Fruit fly (Drosophila melanogaster) whole organism, embryonic: ENCODE results near the gene kirre.
A peak's percentile ranks its signal among the peaks of the same experiment; 100 is the strongest.

Experiments used
- CG11723 ChIP-seq: fragments of 200-800 bp; sonication (Bioruptor generic); optimal IDR thresholded peaks from 2 replicates; lab custom pipeline; 2017; ENCODE audit warnings: missing biosample characterization, mild to moderate bottlenecking, missing genetic modification characterization
- CG12391 ChIP-seq: fragments of 200-800 bp; sonication (Bioruptor generic); optimal IDR thresholded peaks from 3 replicates; lab custom pipeline; 2018; ENCODE audit warnings: missing biosample characterization, mild to moderate bottlenecking, missing genetic modification characterization, moderate library complexity
- CG14050 ChIP-seq: fragments of 200-800 bp; sonication (Bioruptor generic); IDR thresholded peaks from 3 replicates; pipeline ENCODE4 v1.3.6; 2022; ENCODE audit warnings: missing biosample characterization, missing genetic modification characterization
- CG17385 ChIP-seq: fragments of 200-800 bp; sonication (Bioruptor generic); optimal IDR thresholded peaks from 3 replicates; lab custom pipeline; 2018; ENCODE audit warnings: missing biosample characterization, mild to moderate bottlenecking, missing genetic modification characterization
- CG2678 ChIP-seq: fragments of 200-800 bp; sonication (Bioruptor generic); optimal IDR thresholded peaks from 3 replicates; lab custom pipeline; 2019; ENCODE audit warnings: missing biosample characterization, mild to moderate bottlenecking, missing genetic modification characterization, moderate library complexity
- CG32532 ChIP-seq: fragments of 200-800 bp; sonication (Bioruptor generic); IDR thresholded peaks from 2 replicates; pipeline ENCODE4 v1.3.6; 2022; ENCODE audit warnings: missing biosample characterization, missing genetic modification characterization
- CG32767 ChIP-seq: fragments of 200-800 bp; sonication (Bioruptor generic); IDR thresholded peaks from 2 replicates; pipeline ENCODE4 v1.3.6; 2022; ENCODE audit warnings: missing biosample characterization, missing genetic modification characterization
- CG34422 ChIP-seq: fragments of 200-800 bp; sonication (Bioruptor generic); IDR thresholded peaks from 3 replicates; pipeline ENCODE4 v1.3.6; 2022; ENCODE audit warnings: missing biosample characterization, missing genetic modification characterization
- CG4730 ChIP-seq: fragments of 200-800 bp; sonication (Bioruptor generic); IDR thresholded peaks from 2 replicates; pipeline ENCODE4 v1.3.6; 2022; ENCODE audit warnings: missing biosample characterization, missing genetic modification characterization
- CG5245 ChIP-seq: fragments of 200-800 bp; sonication (Bioruptor generic); optimal IDR thresholded peaks from 3 replicates; lab custom pipeline; 2016; ENCODE audit warnings: missing biosample characterization, missing genetic modification characterization
- CG6254 ChIP-seq: fragments of 200-800 bp; sonication (Bioruptor generic); optimal IDR thresholded peaks from 3 replicates; lab custom pipeline; 2017; ENCODE audit warnings: mild to moderate bottlenecking, missing biosample characterization, missing genetic modification reagents, missing genetic modification characterization
- CG7357 ChIP-seq: fragments of 200-800 bp; sonication (Bioruptor generic); IDR thresholded peaks from 3 replicates; pipeline ENCODE4 v1.3.6; 2022; ENCODE audit warnings: missing biosample characterization, missing genetic modification characterization
- CG8290 ChIP-seq, 3 experiments: fragments of 200-800 bp; sonication (Bioruptor generic); optimal IDR thresholded peaks; 2 replicates each; lab custom pipeline; 2016 to 2019; ENCODE audit warnings: missing biosample characterization in 3 of 3, missing genetic modification characterization in 3 of 3, mild to moderate bottlenecking in 2 of 3, moderate library complexity in 1 of 3
- CG8388 ChIP-seq: fragments of 200-800 bp; sonication (Bioruptor generic); optimal IDR thresholded peaks from 2 replicates; lab custom pipeline; 2019; ENCODE audit warnings: missing biosample characterization, mild to moderate bottlenecking, missing genetic modification characterization, moderate library complexity
- CG8765 ChIP-seq: fragments of 200-800 bp; sonication (Bioruptor generic); IDR thresholded peaks from 2 replicates; pipeline ENCODE4 v1.3.6; 2022; ENCODE audit warnings: missing biosample characterization, missing genetic modification characterization
- Dad ChIP-seq: fragments of 200-800 bp; sonication (Bioruptor generic); optimal IDR thresholded peaks from 3 replicates; lab custom pipeline; 2016; ENCODE audit warnings: missing biosample characterization, missing genetic modification characterization
- Dip2 ChIP-seq: fragments of 200-800 bp; sonication (Bioruptor generic); IDR thresholded peaks from 2 replicates; pipeline ENCODE4 v1.3.6; 2022; ENCODE audit warnings: missing biosample characterization, missing genetic modification characterization
- Dip3 ChIP-seq: fragments of 200-800 bp; sonication (Bioruptor generic); optimal IDR thresholded peaks from 3 replicates; lab custom pipeline; 2016; ENCODE audit warnings: missing biosample characterization, missing genetic modification characterization
- Dref ChIP-seq: fragments of 200-800 bp; sonication (Bioruptor generic); IDR thresholded peaks from 2 replicates; pipeline ENCODE4 v1.3.6; 2022; ENCODE audit warnings: missing biosample characterization, missing genetic modification characterization
- E2f2 ChIP-seq: fragments of 200-800 bp; sonication (Bioruptor generic); IDR thresholded peaks from 2 replicates; pipeline ENCODE4 v1.3.6; 2022; ENCODE audit warnings: missing biosample characterization, missing genetic modification characterization
- Ets97D ChIP-seq: fragments of 200-800 bp; sonication (Bioruptor generic); optimal IDR thresholded peaks from 3 replicates; lab custom pipeline; 2016; ENCODE audit warnings: missing biosample characterization, missing genetic modification characterization
- Hsf ChIP-seq: fragments of 200-800 bp; sonication (Bioruptor generic); optimal IDR thresholded peaks from 3 replicates; lab custom pipeline; 2016; ENCODE audit warnings: missing biosample characterization, missing genetic modification characterization
- NC2α ChIP-seq: fragments of 200-800 bp; sonication (Bioruptor generic); optimal IDR thresholded peaks from 2 replicates; lab custom pipeline; 2016; ENCODE audit warnings: missing biosample characterization, missing genetic modification characterization
- Pdp1 ChIP-seq, 2 experiments: fragments of 200-800 bp; sonication (Bioruptor generic); optimal IDR thresholded peaks; 3 replicates each; lab custom pipeline; 2016; ENCODE audit warnings: missing biosample characterization in 2 of 2, missing genetic modification characterization in 2 of 2, mild to moderate bottlenecking in 1 of 2, moderate library complexity in 1 of 2
- Ptx1 ChIP-seq: fragments of 200-800 bp; sonication (Bioruptor generic); IDR thresholded peaks from 2 replicates; pipeline ENCODE4 v1.3.6; 2022; ENCODE audit warnings: missing biosample characterization, missing genetic modification characterization
- Trl ChIP-seq, 3 experiments: fragments of >200 bp in 2 of 3; fragments of 200-800 bp in 1 of 3; sonication (Bioruptor generic) in 1 of 3; optimal IDR thresholded peaks; 2 replicates in 1 of 3; 3 replicates in 2 of 3; lab custom pipeline; 2016 to 2017; ENCODE audit warnings: missing biosample characterization in 1 of 3, missing genetic modification characterization in 1 of 3
- amos ChIP-seq: fragments of 200-800 bp; sonication (Bioruptor generic); IDR thresholded peaks from 2 replicates; pipeline ENCODE4 v1.3.6; 2022; ENCODE audit warnings: missing biosample characterization, missing genetic modification characterization; ENCODE audit not compliant: partially characterized antibody
- danr ChIP-seq: fragments of 200-800 bp; sonication (Bioruptor generic); IDR thresholded peaks from 2 replicates; pipeline ENCODE4 v1.3.6; 2022; ENCODE audit warnings: missing biosample characterization, missing genetic modification characterization
- dmrt99B ChIP-seq: fragments of 200-800 bp; sonication (Bioruptor generic); optimal IDR thresholded peaks from 2 replicates; lab custom pipeline; 2018; ENCODE audit warnings: missing biosample characterization, mild to moderate bottlenecking, missing genetic modification characterization, moderate library complexity
- dysf ChIP-seq: fragments of 200-800 bp; sonication (Bioruptor generic); IDR thresholded peaks from 3 replicates; pipeline ENCODE4 v1.3.6; 2022; ENCODE audit warnings: missing biosample characterization, missing genetic modification characterization
- ems ChIP-seq: fragments of 200-800 bp; sonication (Bioruptor generic); optimal IDR thresholded peaks from 3 replicates; lab custom pipeline; 2016; ENCODE audit warnings: missing biosample characterization, missing genetic modification characterization
- ewg ChIP-seq: fragments of 200-800 bp; sonication (Bioruptor generic); optimal IDR thresholded peaks from 3 replicates; lab custom pipeline; 2017; ENCODE audit warnings: mild to moderate bottlenecking, missing biosample characterization, missing genetic modification reagents, missing genetic modification characterization
- jigr1 ChIP-seq: fragments of 200-800 bp; sonication (Bioruptor generic); IDR thresholded peaks from 3 replicates; pipeline ENCODE4 v1.3.6; 2022; ENCODE audit warnings: missing biosample characterization, missing genetic modification characterization
- lilli ChIP-seq: fragments of 200-800 bp; sonication (Bioruptor generic); optimal IDR thresholded peaks from 3 replicates; lab custom pipeline; 2016; ENCODE audit warnings: missing biosample characterization, missing genetic modification characterization
- lola ChIP-seq, 3 experiments: fragments of >200 bp in 2 of 3; fragments of 200-800 bp in 1 of 3; sonication (Bioruptor generic) in 1 of 3; optimal IDR thresholded peaks; 2 replicates each; lab custom pipeline; 2017 to 2019; ENCODE audit warnings: missing biosample characterization in 3 of 3, missing genetic modification characterization in 3 of 3, mild to moderate bottlenecking in 1 of 3, moderate library complexity in 1 of 3
- maf-S ChIP-seq: fragments of 200-800 bp; sonication (Bioruptor generic); optimal IDR thresholded peaks from 2 replicates; lab custom pipeline; 2016; ENCODE audit warnings: missing biosample characterization, missing genetic modification characterization
- nerfin-2 ChIP-seq: fragments of 200-800 bp; sonication (Bioruptor generic); IDR thresholded peaks from 2 replicates; pipeline ENCODE4 v1.3.6; 2022; ENCODE audit warnings: missing biosample characterization, missing genetic modification characterization; ENCODE audit not compliant: partially characterized antibody
- org-1 ChIP-seq: fragments of 200-800 bp; sonication (Bioruptor generic); optimal IDR thresholded peaks from 2 replicates; lab custom pipeline; 2017; ENCODE audit warnings: missing biosample characterization, missing genetic modification characterization
- phol ChIP-seq: fragments of 200-800 bp; sonication (Bioruptor generic); optimal IDR thresholded peaks from 3 replicates; lab custom pipeline; 2018; ENCODE audit warnings: missing biosample characterization, mild to moderate bottlenecking, missing genetic modification characterization, moderate library complexity
- pita ChIP-seq: fragments of 200-800 bp; sonication (Bioruptor generic); optimal IDR thresholded peaks from 2 replicates; lab custom pipeline; 2017; ENCODE audit warnings: missing biosample characterization, mild to moderate bottlenecking, missing genetic modification characterization
- sim ChIP-seq: fragments of 200-800 bp; sonication (Bioruptor generic); IDR thresholded peaks from 2 replicates; pipeline ENCODE4 v1.3.6; 2022; ENCODE audit warnings: missing biosample characterization, missing genetic modification characterization
- sisA ChIP-seq: fragments of 200-800 bp; sonication (Bioruptor generic); IDR thresholded peaks from 2 replicates; pipeline ENCODE4 v1.3.6; 2022; ENCODE audit warnings: missing biosample characterization, missing genetic modification characterization
- slbo ChIP-seq: fragments of 200-800 bp; sonication (Bioruptor generic); IDR thresholded peaks from 2 replicates; pipeline ENCODE4 v1.3.6; 2022; ENCODE audit warnings: missing biosample characterization, missing genetic modification characterization
- slou ChIP-seq: fragments of 200-800 bp; sonication (Bioruptor generic); optimal IDR thresholded peaks from 3 replicates; lab custom pipeline; 2016; ENCODE audit warnings: missing biosample characterization, missing genetic modification characterization
- sr ChIP-seq: fragments of 200-800 bp; sonication (Bioruptor generic); IDR thresholded peaks from 3 replicates; pipeline ENCODE4 v1.3.6; 2022; ENCODE audit warnings: missing biosample characterization, missing genetic modification characterization
- tin ChIP-seq: fragments of 200-800 bp; sonication (Bioruptor generic); optimal IDR thresholded peaks from 3 replicates; lab custom pipeline; 2016; ENCODE audit warnings: missing biosample characterization, missing genetic modification characterization
- tio ChIP-seq: fragments of 200-800 bp; sonication (Bioruptor generic); optimal IDR thresholded peaks from 2 replicates; lab custom pipeline; 2017; ENCODE audit warnings: missing biosample characterization, missing genetic modification characterization, inconsistent platforms
- unc-4 ChIP-seq: fragments of 200-800 bp; sonication (Bioruptor generic); IDR thresholded peaks from 2 replicates; pipeline ENCODE4 v1.3.6; 2022; ENCODE audit warnings: missing biosample characterization, missing genetic modification characterization; ENCODE audit not compliant: partially characterized antibody
- vvl ChIP-seq: fragments of 200-800 bp; sonication (Bioruptor generic); IDR thresholded peaks from 2 replicates; pipeline ENCODE4 v1.3.6; 2022; ENCODE audit warnings: missing biosample characterization, missing genetic modification characterization
- zfh2 ChIP-seq: fragments of 200-800 bp; sonication (Bioruptor generic); optimal IDR thresholded peaks from 2 replicates; lab custom pipeline; 2016; ENCODE audit warnings: missing biosample characterization, missing genetic modification characterization

Gene kirre

DNA sequence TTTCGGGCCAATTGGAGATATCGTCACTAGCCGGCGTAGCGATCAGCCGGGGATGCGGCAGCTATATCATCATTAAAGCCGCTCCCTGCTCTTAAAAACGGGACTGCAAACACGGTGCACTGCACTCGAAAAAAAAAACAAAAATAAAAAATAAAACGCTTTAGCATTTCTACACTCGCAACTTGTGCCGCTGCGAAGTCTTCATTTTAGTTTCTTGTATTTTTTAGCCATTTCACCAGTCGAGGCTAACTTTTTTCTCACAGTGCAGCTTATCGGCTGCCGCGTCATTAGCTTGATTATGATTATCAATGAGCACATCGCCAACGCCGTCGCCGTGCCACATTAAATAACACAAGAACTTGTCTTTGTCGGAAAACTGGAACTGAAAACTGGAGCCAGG is 345.7 kb downstream of the kirre start (continued):
- TF ChIP-seq dmrt99B (tag; lab: Kevin White, UChicago) (peak; percentile 61), sisA (peak; percentile 59), CG8765 (GFP tag; lab: Robert Waterston, UW) (peak; percentile 47; the same call in 1 of the 2 replicates), dysf (peak; percentile 78), slbo (GFP tag; lab: Robert Waterston, UW) (peak; percentile 71), lola (GFP tag; optimal IDR thresholded peaks at IDR 0.05; lab: Kevin White, UChicago) (peak in 1 of 3 experiments; percentile 48), nerfin-2 (GFP tag; lab: Robert Waterston, UW) (no peak), CG11723 (GFP tag; lab: Kevin White, UChicago) (peak; percentile 33), ewg (GFP tag; lab: Kevin White, UChicago) (peak; percentile 33), E2f2 (GFP tag; lab: Robert Waterston, UW) (peak; percentile 42; the same call in 1 of the 2 replicates), Dip3 (GFP tag; lab: Kevin White, UChicago) (peak; percentile 43), phol (peak; percentile 24), CG5245 (peak; percentile 25), slou (peak; percentile 50), Dad (GFP tag; lab: Kevin White, UChicago) (peak; percentile 60), CG8290 (GFP tag; optimal IDR thresholded peaks at IDR 0.05; lab: Kevin White, UChicago) (peak; percentile 49), CG8290 (tag; optimal IDR thresholded peaks at IDR 0.05; lab: Kevin White, UChicago) (no peak), Dref (GFP tag; lab: Robert Waterston, UW) (no peak), amos (no peak), org-1 (GFP tag; lab: Kevin White, UChicago) (peak; percentile 10), Trl (optimal IDR thresholded peaks at IDR 0.05; lab: Kevin White, UChicago) (no peak), Trl (GFP tag; optimal IDR thresholded peaks at IDR 0.05; lab: Kevin White, UChicago) (peak; percentile 76), CG6254 (GFP tag; lab: Kevin White, UChicago) (no peak), CG7357 (GFP tag; lab: Robert Waterston, UW) (peak; percentile 50; the same call in 1 of the 3 replicates), CG17385 (GFP tag; lab: Kevin White, UChicago) (peak; percentile 13), CG4730 (peak; percentile 66), sr (GFP tag; lab: Robert Waterston, UW) (peak; percentile 34; the same call in 1 of the 3 replicates), vvl (GFP tag; lab: Robert Waterston, UW) (peak; percentile 85), sim (peak; percentile 62; the same call in 1 of the 2 replicates), Ptx1 (GFP tag; lab: Robert Waterston, UW) (peak; percentile 77), pita (GFP tag; lab: Kevin White, UChicago) (no peak), CG32767 (GFP tag; lab: Robert Waterston, UW) (peak; percentile 56), jigr1 (GFP tag; lab: Robert Waterston, UW) (peak; percentile 47; the same call in 1 of the 3 replicates), tin (GFP tag; lab: Kevin White, UChicago) (peak; percentile 56), Ets97D (GFP tag; lab: Kevin White, UChicago) (peak; percentile 15), NC2α (GFP tag; lab: Kevin White, UChicago) (peak; percentile 37), CG34422 (GFP tag; lab: Robert Waterston, UW) (peak; percentile 59; the same call in 1 of the 3 replicates), CG32532 (peak; percentile 57; the same call in 1 of the 2 replicates), tio (GFP tag; lab: Kevin White, UChicago) (peak; percentile 53), ems (GFP tag; lab: Kevin White, UChicago) (peak; percentile 63), CG8388 (GFP tag; lab: Kevin White, UChicago) (peak; percentile 26), zfh2 (GFP tag; lab: Kevin White, UChicago) (peak; percentile 5), CG12391 (tag; lab: Kevin White, UChicago) (peak; percentile 35), CG14050 (peak; percentile 42), danr (peak; percentile 38; the same call in 1 of the 2 replicates), CG2678 (tag; lab: Kevin White, UChicago) (peak; percentile 28), maf-S (peak; percentile 58), Dip2 (GFP tag; lab: Robert Waterston, UW) (no peak), Hsf (GFP tag; lab: Kevin White, UChicago) (peak; percentile 62), lilli (GFP tag; lab: Kevin White, UChicago) (peak; percentile 58), unc-4 (no peak), Pdp1 (GFP tag; optimal IDR thresholded peaks at IDR 0.05; lab: Kevin White, UChicago) (peak; percentile 67 to 69)
